Fruit fly (Drosophila melanogaster): Measurements from ENCODE around the gene PH4alphaNE1.

PH4alphaNE1 gene

DNA sequence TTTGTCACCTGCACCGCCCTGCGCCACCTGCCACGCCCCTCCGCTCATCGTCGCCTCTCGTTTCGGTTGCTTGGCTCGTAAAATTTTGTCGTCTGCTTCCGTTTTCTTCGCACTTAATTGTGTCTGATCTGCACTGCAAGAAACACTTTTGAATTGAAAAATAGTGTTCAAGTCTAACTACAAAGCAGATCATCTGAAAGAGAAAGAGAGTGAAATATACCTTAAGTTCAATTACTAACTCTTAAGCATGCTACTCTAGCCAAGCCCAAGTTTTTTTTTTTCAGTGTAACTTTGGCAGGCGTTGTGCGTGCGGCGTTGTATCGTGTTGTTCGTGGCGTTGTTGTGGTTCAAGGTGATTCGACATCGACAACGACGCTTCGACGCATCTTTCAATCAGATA, 40.1 kb upstream of the PH4alphaNE1 start (continued):
- peak; percentile 84 for TF ChIP-seq da (GFP tag; optimal IDR thresholded peaks at IDR 0.05)
- peak; percentile 86 for TF ChIP-seq CG18476 (GFP tag; optimal IDR thresholded peaks at IDR 0.05)
- TF ChIP-seq usp (GFP tag; optimal IDR thresholded peaks at IDR 0.05): no peak
- TF ChIP-seq aop (GFP tag; IDR thresholded peaks at IDR 0.05): peak; percentile 79
- TF ChIP-seq nau (GFP tag; optimal IDR thresholded peaks at IDR 0.05): peak; percentile 83
- TF ChIP-seq fd96Cb (tag; optimal IDR thresholded peaks at IDR 0.05): peak; percentile 91
- peak; percentile 78 for TF ChIP-seq CG8290 (GFP tag; optimal IDR thresholded peaks at IDR 0.05)
- peak in 1 of 2 experiments; percentile 91 for TF ChIP-seq CG8290 (tag; optimal IDR thresholded peaks at IDR 0.05)
- TF ChIP-seq CG3065 (GFP tag; optimal IDR thresholded peaks at IDR 0.05): peak; percentile 89
- peak; percentile 93 for TF ChIP-seq ERR (GFP tag; optimal IDR thresholded peaks at IDR 0.05)
- TF ChIP-seq mam (GFP tag; optimal IDR thresholded peaks at IDR 0.05): peak; percentile 96
- peak; percentile 95 for TF ChIP-seq CG2120 (GFP tag; optimal IDR thresholded peaks at IDR 0.05)
- TF ChIP-seq pnt (GFP tag; optimal IDR thresholded peaks at IDR 0.05): peak; percentile 94
- TF ChIP-seq CG14965 (GFP tag; optimal IDR thresholded peaks at IDR 0.05; ENCODE audit: borderline replicate concordance): peak; percentile 79
- no peak for TF ChIP-seq cad (GFP tag; optimal IDR thresholded peaks at IDR 0.05)
- peak; percentile 76 for TF ChIP-seq D19B (GFP tag; optimal IDR thresholded peaks at IDR 0.05)
- TF ChIP-seq Dp (GFP tag; optimal IDR thresholded peaks at IDR 0.05): no peak
- peak; percentile 95 for TF ChIP-seq CG7839 (tag; optimal IDR thresholded peaks at IDR 0.05)
- TF ChIP-seq CG15514 (GFP tag; optimal IDR thresholded peaks at IDR 0.05): peak; percentile 87
- peak; percentile 95 for TF ChIP-seq dysf (GFP tag; IDR thresholded peaks at IDR 0.05)
- peak; percentile 73 for TF ChIP-seq D19A (tag; optimal IDR thresholded peaks at IDR 0.05)
- peak; percentile 96 for TF ChIP-seq vvl (GFP tag; IDR thresholded peaks at IDR 0.05)
- peak; percentile 76 for TF ChIP-seq ssp (GFP tag; IDR thresholded peaks at IDR 0.05)
- TF ChIP-seq trh (GFP tag; optimal IDR thresholded peaks at IDR 0.05): peak; percentile 69
- TF ChIP-seq CG2875 (GFP tag; optimal IDR thresholded peaks at IDR 0.05): peak; percentile 82
- peak; percentile 86 for TF ChIP-seq klu (GFP tag; IDR thresholded peaks at IDR 0.05)
- TF ChIP-seq CG15479 (GFP tag; optimal IDR thresholded peaks at IDR 0.05): no peak
- TF ChIP-seq CG11723 (GFP tag; optimal IDR thresholded peaks at IDR 0.05): peak; percentile 78
- peak; percentile 88 for TF ChIP-seq CG9727 (GFP tag; optimal IDR thresholded peaks at IDR 0.05)
- peak; percentile 90 for TF ChIP-seq CG7372 (GFP tag; IDR thresholded peaks at IDR 0.05)
- TF ChIP-seq ham (GFP tag; IDR thresholded peaks at IDR 0.05): peak; percentile 83
- TF ChIP-seq ro (GFP tag; IDR thresholded peaks at IDR 0.05): peak; percentile 83
- peak; percentile 95 for TF ChIP-seq CG13624 (GFP tag; optimal IDR thresholded peaks at IDR 0.05)
- peak; percentile 86 for TF ChIP-seq CG6689 (GFP tag; IDR thresholded peaks at IDR 0.05)
- TF ChIP-seq hbn (GFP tag; IDR thresholded peaks at IDR 0.05; ENCODE audit: partially characterized antibody): no peak
- TF ChIP-seq Hmr (GFP tag; optimal IDR thresholded peaks at IDR 0.05): peak; percentile 93
- TF ChIP-seq CG8944 (GFP tag; optimal IDR thresholded peaks at IDR 0.05): peak; percentile 92
- peak; percentile 16 for TF ChIP-seq Neu2 (GFP tag; optimal IDR thresholded peaks at IDR 0.05; ENCODE audit: borderline replicate concordance)
- TF ChIP-seq HLHmδ (GFP tag; optimal IDR thresholded peaks at IDR 0.05): no peak
- peak; percentile 86 for TF ChIP-seq MBD-R2 (GFP tag; IDR thresholded peaks at IDR 0.05)
- peak; percentile 89 for TF ChIP-seq Chrac-16 (GFP tag; optimal IDR thresholded peaks at IDR 0.05)
- peak; percentile 31 for TF ChIP-seq MESR4 (GFP tag; optimal IDR thresholded peaks at IDR 0.05)
- peak; percentile 96 for TF ChIP-seq slbo (GFP tag; IDR thresholded peaks at IDR 0.05)
- TF ChIP-seq vnd (GFP tag; IDR thresholded peaks at IDR 0.05; ENCODE audit: partially characterized antibody): no peak
- peak; percentile 71 for TF ChIP-seq CG4404 (GFP tag; IDR thresholded peaks at IDR 0.05)
- TF ChIP-seq CG8765 (GFP tag; IDR thresholded peaks at IDR 0.05): 0 out of 2 replicates have a peak, but pooled peaks have one; percentile 58
- peak; percentile 95 for TF ChIP-seq CG2678 (tag; optimal IDR thresholded peaks at IDR 0.05)
- no peak for TF ChIP-seq corto (GFP tag; optimal IDR thresholded peaks at IDR 0.05)
- peak; percentile 77 for TF ChIP-seq eyg (GFP tag; optimal IDR thresholded peaks at IDR 0.05)
- peak; percentile 92 for TF ChIP-seq CG3281 (GFP tag; optimal IDR thresholded peaks at IDR 0.05)
- TF ChIP-seq Rfx (GFP tag; IDR thresholded peaks at IDR 0.05): peak; percentile 96
- TF ChIP-seq CG6175 (GFP tag; IDR thresholded peaks at IDR 0.05): peak; percentile 86
